Worm (Caenorhabditis elegans): ENCODE results near the gene gst-34.
A peak's percentile ranks its signal among the peaks of the same experiment; 100 is the strongest.

Gene gst-34

DNA sequence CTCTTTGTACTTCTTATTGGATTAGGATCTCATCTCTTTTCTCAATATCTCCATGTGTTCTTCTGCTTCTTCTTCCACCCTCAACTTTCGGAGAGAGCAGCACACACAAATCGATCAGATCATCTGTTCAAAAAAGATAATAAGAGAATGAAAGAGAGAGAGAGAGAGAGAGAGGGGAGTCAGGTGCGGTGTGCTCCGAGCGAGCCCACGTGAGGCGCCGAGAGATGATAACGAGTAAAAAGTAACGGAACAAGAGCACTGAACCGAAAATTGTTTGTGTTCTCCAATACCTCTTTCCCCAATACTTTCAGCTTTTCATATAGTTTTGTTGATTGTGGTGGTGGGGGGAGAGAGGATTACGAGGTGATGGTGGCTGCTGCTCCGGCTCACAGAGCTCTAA is 10.9 kb upstream of the gst-34 start (continued):
- peak; percentile 87 for TF ChIP-seq nhr-71 (tag; optimal IDR thresholded peaks at IDR 0.05)

- TF ChIP-seq nhr-84 (tag; optimal IDR thresholded peaks at IDR 0.05): no peak
- peak; percentile 66 for TF ChIP-seq elt-2 (tag; optimal IDR thresholded peaks at IDR 0.05)
Measured at ce11 chrII:15190971-15191370, 7.9 kb upstream of the gst-34 start.

- TF ChIP-seq isw-1 (GFP tag; IDR thresholded peaks at IDR 0.05) (peak; percentile 29), dsc-1 (tag; optimal IDR thresholded peaks at IDR 0.05) (peak; percentile 13), hlh-17 (GFP tag; optimal IDR thresholded peaks at IDR 0.05; ENCODE audit: borderline replicate concordance) (no peak), ceh-82 (tag; optimal IDR thresholded peaks at IDR 0.05) (peak in 2 of 3 experiments; percentile 28 to 50), fkh-8 (tag; optimal IDR thresholded peaks at IDR 0.05) (peak; percentile 79), lin-35 (GFP tag; optimal IDR thresholded peaks at IDR 0.05) (peak in 1 of 2 experiments; percentile 41), fkh-10 (GFP tag; optimal IDR thresholded peaks at IDR 0.05) (peak; percentile 47), zip-4 (GFP tag; optimal IDR thresholded peaks at IDR 0.05) (no peak), mdl-1 (tag; optimal IDR thresholded peaks at IDR 0.05) (peak in 1 of 2 experiments; percentile 39), lsy-2 (tag; optimal IDR thresholded peaks at IDR 0.05) (peak; percentile 19 to 29), nhr-71 (tag; optimal IDR thresholded peaks at IDR 0.05) (peak; percentile 47), lin-14 (GFP tag; optimal IDR thresholded peaks at IDR 0.05) (peak; percentile 80), nhr-47 (tag; optimal IDR thresholded peaks at IDR 0.05) (peak; percentile 48), dpl-1 (GFP tag; optimal IDR thresholded peaks at IDR 0.05) (peak in 1 of 3 experiments; percentile 13), egl-13 (tag; optimal IDR thresholded peaks at IDR 0.05) (peak; percentile 57), ces-1 (GFP tag; optimal IDR thresholded peaks at IDR 0.05) (no peak), snu-23 (GFP tag; optimal IDR thresholded peaks at IDR 0.05) (peak; percentile 29), swsn-7 (tag; optimal IDR thresholded peaks at IDR 0.05) (peak; percentile 48), efl-1 (optimal IDR thresholded peaks at IDR 0.05) (peak; percentile 35 to 41), efl-1 (GFP tag; optimal IDR thresholded peaks at IDR 0.05 in 1 of 2) (peak; percentile 14 to 84), Y116A8C.19 (tag; optimal IDR thresholded peaks at IDR 0.05; ENCODE audit: borderline replicate concordance) (no peak), unc-30 (tag; optimal IDR thresholded peaks at IDR 0.05) (no peak), fos-1 (tag; optimal IDR thresholded peaks at IDR 0.05) (peak; percentile 12), mep-1 (tag; optimal IDR thresholded peaks at IDR 0.05) (peak; percentile 28), zag-1 (tag; optimal IDR thresholded peaks at IDR 0.05) (no peak)
Measured at ce11 chrII:15189956-15190355, 6.9 kb upstream of the gst-34 start.

DNA sequence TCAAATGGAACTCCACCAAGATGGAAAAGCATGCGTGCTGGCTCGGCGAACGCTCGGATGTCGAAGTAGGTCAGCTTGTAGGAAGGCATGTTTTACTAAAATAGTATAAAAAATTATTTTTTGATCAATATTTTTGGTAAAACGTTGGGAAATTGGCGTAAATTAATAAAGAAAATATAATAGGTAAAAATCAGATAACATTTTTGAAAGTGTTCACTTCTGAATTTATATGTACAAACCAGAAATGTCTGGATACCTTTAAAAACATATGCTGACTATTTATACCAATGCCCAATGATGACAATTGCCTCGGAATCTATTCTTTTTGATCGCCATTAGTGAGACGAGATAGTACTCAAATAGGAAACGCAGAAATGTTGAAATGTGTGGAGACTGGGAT is 2.2 kb upstream of the gst-34 start, which contains the start of gene gst-35:
gst-35 (minus strand) TSS at position 101 of the 400 bp plus-strand sequence.
- TF ChIP-seq skn-1 (tag; optimal IDR thresholded peaks at IDR 0.05): peak; percentile 49
- TF ChIP-seq xbp-1 (tag; optimal IDR thresholded peaks at IDR 0.05): no peak
- no peak for TF ChIP-seq ceh-63 (GFP tag; optimal IDR thresholded peaks at IDR 0.05)
- no peak for TF ChIP-seq ceh-8 (GFP tag; optimal IDR thresholded peaks at IDR 0.05)
- no peak for TF ChIP-seq lir-3 (tag; optimal IDR thresholded peaks at IDR 0.05; ENCODE audit: poor library complexity)
- no peak for TF ChIP-seq sup-37 (GFP tag; optimal IDR thresholded peaks at IDR 0.05)

ce11 chrII:15178494-15178893 is 4.5 kb downstream of the gst-34 start, which contains the start of gene gst-32:
TSS of gene gst-32 (minus strand) at chrII:15178594.
- TF ChIP-seq nhr-85 (tag): peak; percentile 22
- no peak for TF ChIP-seq snpc-4 (tag; optimal IDR thresholded peaks at IDR 0.05)
- no peak for TF ChIP-seq tbx-2 (tag; optimal IDR thresholded peaks at IDR 0.05)

All from whole organism, L1 larva.